Worm (Caenorhabditis elegans) whole organism, L3 larva: Measurements from ENCODE around the gene fbxb-48.

Source experiments
- aly-2 ChIP-seq: fragments of 150-350 bp; optimal IDR thresholded peaks from 2 replicates; lab custom pipeline; 2014; ENCODE audit warnings: missing biosample characterization, missing genetic modification characterization
- fos-1 ChIP-seq: fragments of 150-350 bp; optimal IDR thresholded peaks from 2 replicates; lab custom pipeline; 2014; ENCODE audit warnings: missing biosample characterization, missing genetic modification characterization
- pqm-1 ChIP-seq: fragments of 150-350 bp; optimal IDR thresholded peaks from 2 replicates; lab custom pipeline; 2017; ENCODE audit warnings: missing biosample characterization, missing genetic modification characterization, inconsistent platforms
- tbx-2 ChIP-seq: sonication (generic microtip); optimal IDR thresholded peaks from 2 replicates; lab custom pipeline; 2016; ENCODE audit warnings: mild to moderate bottlenecking, missing genetic modification characterization, missing compliant biosample characterization
- unc-62 ChIP-seq: fragments of 150-350 bp; sonication (generic microtip); optimal IDR thresholded peaks from 4 replicates; lab custom pipeline; 2014; ENCODE audit warnings: missing biosample characterization, missing genetic modification reagents, missing genetic modification characterization

DNA sequence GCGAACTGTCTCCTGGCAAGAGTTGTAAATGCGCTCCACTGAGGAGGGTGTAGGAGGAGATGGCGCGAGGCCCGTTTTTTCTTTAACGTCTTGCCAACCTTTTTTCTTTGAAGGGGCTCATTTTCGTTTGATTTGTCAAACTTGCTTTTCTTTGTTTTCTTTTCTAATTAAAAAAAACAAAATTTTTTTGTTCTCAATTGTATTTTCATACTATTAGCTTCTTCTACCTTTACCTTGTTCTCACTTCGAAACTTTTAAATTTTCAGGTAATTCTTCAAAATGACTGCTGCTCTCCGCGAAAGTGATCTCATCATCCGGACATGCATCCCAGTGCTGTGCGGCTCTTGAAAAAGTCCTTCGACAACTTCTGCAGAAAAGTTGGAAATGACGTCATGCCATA is 9.1 kb downstream of the fbxb-48 start, which contains the start of gene fbxa-184:
- no peak for TF ChIP-seq tbx-2
- no peak for TF ChIP-seq aly-2 (tag; lab: Kevin White, UChicago)
- TF ChIP-seq pqm-1 (tag; lab: Kevin White, UChicago) = no peak
- no peak for TF ChIP-seq fos-1 (tag; lab: Kevin White, UChicago)
- TF ChIP-seq unc-62 (GFP tag; lab: Kevin White, UChicago) = no peak
